Worm (Caenorhabditis elegans): Measurements from ENCODE around the gene kin-29.
"Not testable (repeated sequence)": the region's sequence is repeated elsewhere in the genome, so short reads cannot be mapped to it uniquely, and the experiment has no call there.

Gene kin-29

DNA sequence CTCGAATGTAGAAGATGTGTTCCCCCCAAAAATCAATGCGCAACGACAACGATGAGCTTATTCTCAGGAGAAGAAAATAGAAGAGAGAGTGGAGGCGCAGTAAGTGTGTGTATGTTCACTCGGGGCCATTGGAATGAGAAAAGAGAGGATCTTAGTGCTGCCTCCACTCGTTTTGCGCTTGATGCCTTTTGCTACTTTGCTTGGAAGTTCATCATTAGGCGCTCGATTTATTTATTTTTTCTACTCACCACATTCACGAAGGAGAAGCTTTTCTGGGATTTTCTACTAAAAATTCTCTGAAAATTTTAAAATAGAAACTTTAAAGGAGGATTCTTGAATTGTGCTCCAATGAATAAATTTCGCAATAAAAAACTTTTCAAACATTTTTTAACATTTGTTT lies 46.0 kb upstream of the kin-29 start, which contains the start of gene F52B10.3:
TSS of gene F52B10.3 (minus strand) at position 101 of the 400 bp plus-strand sequence.
- TF ChIP-seq elt-3 (tag; optimal IDR thresholded peaks at IDR 0.05) = no peak
- no peak for TF ChIP-seq ceh-82 (tag; optimal IDR thresholded peaks at IDR 0.05)
- TF ChIP-seq elt-1 (tag; optimal IDR thresholded peaks at IDR 0.05) = no peak
- TF ChIP-seq unc-55 (GFP tag; optimal IDR thresholded peaks at IDR 0.05) = peak; percentile 14
- TF ChIP-seq aly-2 (tag; optimal IDR thresholded peaks at IDR 0.05) = no peak

- TF ChIP-seq sma-9 (GFP tag; optimal IDR thresholded peaks at IDR 0.05) (peak; percentile 13), sma-9 (tag; optimal IDR thresholded peaks at IDR 0.05) (no peak), blmp-1 (tag; optimal IDR thresholded peaks at IDR 0.05; ENCODE audit: insufficient read depth) (peak; percentile 46), nhr-25 (tag; optimal IDR thresholded peaks at IDR 0.05) (peak; percentile 47), ztf-1 (GFP tag; conservative IDR thresholded peaks at IDR 0.05) (no peak)
Observed at ce11 chrX:2895646-2896045, 43.4 kb upstream of the kin-29 start.

DNA sequence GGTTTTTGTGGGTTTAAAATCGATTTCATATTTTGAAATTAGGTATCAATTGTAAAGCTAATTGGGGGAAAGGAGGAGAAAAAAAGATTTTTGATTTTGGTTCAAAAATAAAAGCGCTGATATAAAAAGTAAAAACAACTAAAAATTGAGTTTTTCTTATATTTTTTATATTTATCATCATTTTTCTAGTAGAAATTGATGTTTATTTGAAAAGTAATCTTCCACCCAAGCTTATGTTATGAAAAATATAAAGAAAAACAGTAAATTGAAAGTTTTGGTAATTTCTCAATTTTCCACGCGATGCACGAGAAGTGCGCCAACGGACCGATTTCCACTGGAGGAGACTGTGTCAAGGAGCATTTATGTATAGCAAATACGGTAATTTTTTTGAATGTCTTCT lies 42.0 kb upstream of the kin-29 start, which contains the start of gene B0410.1:
TSS of gene B0410.1 (plus strand) at position 301 of the 400 bp plus-strand sequence.
- not testable (repeated sequence) for TF ChIP-seq alr-1 (tag; optimal IDR thresholded peaks at IDR 0.05); nhr-77 (tag; optimal IDR thresholded peaks at IDR 0.05); Y55F3AM.14 (GFP tag; optimal IDR thresholded peaks at IDR 0.05)

DNA sequence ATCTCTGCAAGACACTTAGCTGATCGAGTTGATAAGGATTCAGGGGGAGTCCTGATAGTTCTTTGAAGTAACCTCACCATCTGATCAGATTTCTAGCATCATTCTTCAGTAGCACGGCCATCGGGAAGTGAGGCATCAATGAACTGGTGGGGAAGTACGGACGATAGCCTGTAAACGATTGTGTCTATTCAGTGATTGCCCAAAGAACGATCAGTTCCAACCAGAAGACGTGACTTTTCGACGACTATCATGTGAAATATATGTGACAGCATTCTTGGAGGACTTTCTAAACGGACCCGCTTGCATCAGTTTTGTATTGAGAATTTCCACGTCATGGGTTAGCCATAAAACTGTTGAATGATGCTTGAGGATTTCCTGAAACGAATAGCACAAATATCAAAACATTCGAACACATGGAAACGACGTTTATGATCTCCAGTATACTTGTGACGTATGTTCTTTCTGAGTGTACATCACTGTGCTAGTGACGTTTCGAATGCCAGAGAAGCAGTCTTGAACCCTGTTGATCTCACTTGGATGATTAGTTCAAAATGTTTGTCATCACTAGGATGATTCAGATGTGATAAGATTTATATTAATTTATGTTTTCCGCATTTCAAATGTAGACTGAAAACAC lies 40.9 kb upstream of the kin-29 start:
- TF ChIP-seq sma-9 (GFP tag; optimal IDR thresholded peaks at IDR 0.05) = peak; percentile 84
- no peak for TF ChIP-seq sma-9 (tag; optimal IDR thresholded peaks at IDR 0.05)
- TF ChIP-seq gmeb-1 (tag; optimal IDR thresholded peaks at IDR 0.05) = no peak
- no peak for TF ChIP-seq nhr-237 (tag; optimal IDR thresholded peaks at IDR 0.05)
- no peak for TF ChIP-seq ztf-1 (GFP tag; conservative IDR thresholded peaks at IDR 0.05)
- no peak for TF ChIP-seq nhr-11 (tag; optimal IDR thresholded peaks at IDR 0.05)
- TF ChIP-seq blmp-1 (tag; optimal IDR thresholded peaks at IDR 0.05; ENCODE audit: insufficient read depth) = no peak
- TF ChIP-seq elt-1 (tag; optimal IDR thresholded peaks at IDR 0.05) = no peak
- no peak for TF ChIP-seq nhr-23 (tag; optimal IDR thresholded peaks at IDR 0.05)
- TF ChIP-seq sma-3 (GFP tag; optimal IDR thresholded peaks at IDR 0.05) = peak; percentile 74
- no peak for TF ChIP-seq elt-3 (tag; optimal IDR thresholded peaks at IDR 0.05)
- TF ChIP-seq ama-1 (optimal IDR thresholded peaks at IDR 0.05) = no peak
- peak; percentile 33 for TF ChIP-seq nhr-129 (tag; optimal IDR thresholded peaks at IDR 0.05)
- peak; percentile 82 for TF ChIP-seq nhr-21 (tag; optimal IDR thresholded peaks at IDR 0.05)
- TF ChIP-seq Y55F3AM.14 (GFP tag; optimal IDR thresholded peaks at IDR 0.05) = no peak
- no peak for TF ChIP-seq unc-62 (GFP tag; optimal IDR thresholded peaks at IDR 0.05)
- TF ChIP-seq nhr-25 (tag; optimal IDR thresholded peaks at IDR 0.05) = peak; percentile 82
- no peak for TF ChIP-seq crh-2 (tag; optimal IDR thresholded peaks at IDR 0.05)
- TF ChIP-seq nhr-6 (tag; optimal IDR thresholded peaks at IDR 0.05) = no peak

- TF ChIP-seq sem-4 (tag; optimal IDR thresholded peaks at IDR 0.05) (no peak), snpc-4 (tag; optimal IDR thresholded peaks at IDR 0.05) (peak; percentile 92), lin-11 (tag; optimal IDR thresholded peaks at IDR 0.05) (no peak)
Observed at ce11 chrX:2891879-2892278, 39.6 kb upstream of the kin-29 start.

- no peak for TF ChIP-seq aly-2 (tag; optimal IDR thresholded peaks at IDR 0.05)
- TF ChIP-seq dmd-4 (tag; optimal IDR thresholded peaks at IDR 0.05) = no peak
- peak; percentile 94 for TF ChIP-seq sma-9 (GFP tag; optimal IDR thresholded peaks at IDR 0.05)
- TF ChIP-seq sma-9 (tag; optimal IDR thresholded peaks at IDR 0.05) = no peak
- no peak for TF ChIP-seq unc-39 (tag; optimal IDR thresholded peaks at IDR 0.05)
- no peak for TF ChIP-seq unc-62 (GFP tag; optimal IDR thresholded peaks at IDR 0.05)
- TF ChIP-seq Y55F3AM.14 (GFP tag; optimal IDR thresholded peaks at IDR 0.05) = no peak
- no peak for TF ChIP-seq nhr-23 (tag; optimal IDR thresholded peaks at IDR 0.05)
- no peak for TF ChIP-seq nhr-77 (tag; optimal IDR thresholded peaks at IDR 0.05)
- no peak for TF ChIP-seq unc-55 (GFP tag; optimal IDR thresholded peaks at IDR 0.05)
- no peak for TF ChIP-seq R02D3.7 (tag; optimal IDR thresholded peaks at IDR 0.05)
- no peak for TF ChIP-seq skn-1 (tag; optimal IDR thresholded peaks at IDR 0.05)
- peak; percentile 31 for TF ChIP-seq F13H6.1 (tag; optimal IDR thresholded peaks at IDR 0.05)
- TF ChIP-seq nhr-10 (tag; optimal IDR thresholded peaks at IDR 0.05) = no peak
- no peak for TF ChIP-seq elt-1 (tag; optimal IDR thresholded peaks at IDR 0.05)
- TF ChIP-seq ZK546.5 (tag; optimal IDR thresholded peaks at IDR 0.05) = no peak
- TF ChIP-seq zag-1 (tag; optimal IDR thresholded peaks at IDR 0.05) = no peak
- no peak for TF ChIP-seq alr-1 (tag; optimal IDR thresholded peaks at IDR 0.05)
- TF ChIP-seq nhr-12 (tag; optimal IDR thresholded peaks at IDR 0.05) = no peak
- peak; percentile 58 for TF ChIP-seq ztf-4 (tag; optimal IDR thresholded peaks at IDR 0.05)
- TF ChIP-seq ceh-82 (tag; optimal IDR thresholded peaks at IDR 0.05) = no peak
- TF ChIP-seq sma-3 (GFP tag; optimal IDR thresholded peaks at IDR 0.05) = peak; percentile 74
- no peak for TF ChIP-seq ztf-11 (tag; optimal IDR thresholded peaks at IDR 0.05)
- no peak for TF ChIP-seq lin-13 (GFP tag; optimal IDR thresholded peaks at IDR 0.05)
- no peak for TF ChIP-seq mbf-1 (tag; optimal IDR thresholded peaks at IDR 0.05)
- peak; percentile 51 for TF ChIP-seq nhr-6 (tag; optimal IDR thresholded peaks at IDR 0.05)
- peak; percentile 17 for TF ChIP-seq C34F6.9 (tag; optimal IDR thresholded peaks at IDR 0.05)
Observed at ce11 chrX:2891141-2891739, 39.0 kb upstream of the kin-29 start, which contains the start of gene B0410.3. TSS of gene B0410.3 (minus strand) at chrX:2891491.

Data from whole organism, L2 larva.